Fruit fly (Drosophila melanogaster): Measurements from ENCODE around the gene CG31913.
A peak's percentile ranks its signal among the peaks of the same experiment; 100 is the strongest.

The CG31913 gene

dm6 chr2L:5778157-5778556 lies 5.7 kb upstream of the CG31913 start (continued):
- TF ChIP-seq CG10543 (GFP tag; optimal IDR thresholded peaks at IDR 0.05) (no peak), Dref (GFP tag; IDR thresholded peaks at IDR 0.05) (no peak), trem (tag; optimal IDR thresholded peaks at IDR 0.05) (no peak), CG33557 (GFP tag; optimal IDR thresholded peaks at IDR 0.05) (no peak), HLHmδ (GFP tag; optimal IDR thresholded peaks at IDR 0.05) (no peak), CG14667 (GFP tag; IDR thresholded peaks at IDR 0.05) (no peak), ro (GFP tag; IDR thresholded peaks at IDR 0.05) (no peak), Doc2 (GFP tag; IDR thresholded peaks at IDR 0.05) (no peak), Blimp-1 (GFP tag; optimal IDR thresholded peaks at IDR 0.05) (no peak), tap (tag; optimal IDR thresholded peaks at IDR 0.05) (no peak)

dm6 chr2L:5780703-5781102 lies 3.1 kb upstream of the CG31913 start:
- no peak for TF ChIP-seq Aef1 (GFP tag; IDR thresholded peaks at IDR 0.05)
- TF ChIP-seq Atf-2 (GFP tag; optimal IDR thresholded peaks at IDR 0.05): no peak
- peak; percentile 96 for TF ChIP-seq twi (tag; optimal IDR thresholded peaks at IDR 0.05)
- no peak for TF ChIP-seq Sox100B (GFP tag; optimal IDR thresholded peaks at IDR 0.05)
- TF ChIP-seq CG2199 (GFP tag; IDR thresholded peaks at IDR 0.05): no peak
- no peak for TF ChIP-seq Rx (GFP tag; IDR thresholded peaks at IDR 0.05)
- no peak for TF ChIP-seq TFAM (GFP tag; optimal IDR thresholded peaks at IDR 0.05)
- no peak for TF ChIP-seq MBD-R2 (GFP tag; IDR thresholded peaks at IDR 0.05)
- TF ChIP-seq insv (GFP tag; optimal IDR thresholded peaks at IDR 0.05): no peak
- TF ChIP-seq Nf-YA (GFP tag; IDR thresholded peaks at IDR 0.05): no peak
- no peak for TF ChIP-seq CG7556 (GFP tag; optimal IDR thresholded peaks at IDR 0.05)
- no peak for TF ChIP-seq Ets97D (GFP tag; optimal IDR thresholded peaks at IDR 0.05)
- no peak for TF ChIP-seq CG4854 (GFP tag; optimal IDR thresholded peaks at IDR 0.05)
- TF ChIP-seq gce (GFP tag; IDR thresholded peaks at IDR 0.05): no peak
- no peak for TF ChIP-seq CG6791 (GFP tag; IDR thresholded peaks at IDR 0.05; ENCODE audit: partially characterized antibody)
- no peak for TF ChIP-seq CG13775 (GFP tag; optimal IDR thresholded peaks at IDR 0.05)
- no peak for TF ChIP-seq Scr (GFP tag; IDR thresholded peaks at IDR 0.05; ENCODE audit: partially characterized antibody)
- peak; percentile 21; the same call in 1 of the 3 replicates for TF ChIP-seq CG11560 (tag; IDR thresholded peaks at IDR 0.05)
- no peak for TF ChIP-seq Bdp1 (GFP tag; optimal IDR thresholded peaks at IDR 0.05)
- TF ChIP-seq dati (GFP tag; IDR thresholded peaks at IDR 0.05): no peak
- TF ChIP-seq emc (GFP tag; optimal IDR thresholded peaks at IDR 0.05): no peak
- peak; percentile 10 for TF ChIP-seq sens (GFP tag)
- no peak for TF ChIP-seq Meics (GFP tag; optimal IDR thresholded peaks at IDR 0.05)
- TF ChIP-seq NK7.1 (GFP tag; optimal IDR thresholded peaks at IDR 0.05): no peak

dm6 chr2L:5781181-5781580 lies 2.6 kb upstream of the CG31913 start:
- TF ChIP-seq Bgb (GFP tag; IDR thresholded peaks at IDR 0.05; ENCODE audit: partially characterized antibody): peak; percentile 74
- TF ChIP-seq CG11085 (GFP tag; IDR thresholded peaks at IDR 0.05): no peak
- no peak for TF ChIP-seq CG4707 (GFP tag; optimal IDR thresholded peaks at IDR 0.05)
- TF ChIP-seq zf30C (GFP tag; optimal IDR thresholded peaks at IDR 0.05): no peak
- peak; percentile 82 for TF ChIP-seq nerfin-2 (GFP tag; IDR thresholded peaks at IDR 0.05; ENCODE audit: partially characterized antibody)
- TF ChIP-seq onecut (GFP tag; IDR thresholded peaks at IDR 0.05): no peak
- TF ChIP-seq Doc3 (GFP tag; IDR thresholded peaks at IDR 0.05; ENCODE audit: partially characterized antibody): 0 out of 3 replicates have a peak, but pooled peaks have one; percentile 29
- no peak for TF ChIP-seq eyg (GFP tag; optimal IDR thresholded peaks at IDR 0.05)
- TF ChIP-seq CG33557 (GFP tag; optimal IDR thresholded peaks at IDR 0.05): no peak
- peak; percentile 78 for TF ChIP-seq tna (GFP tag; IDR thresholded peaks at IDR 0.05; ENCODE audit: partially characterized antibody)
- 0 out of 2 replicates have a peak, but pooled peaks have one; percentile 21 for TF ChIP-seq sob (GFP tag; IDR thresholded peaks at IDR 0.05)
- no peak for TF ChIP-seq Ssrp (tag; optimal IDR thresholded peaks at IDR 0.05)
- TF ChIP-seq sd (tag; optimal IDR thresholded peaks at IDR 0.05): peak; percentile 17
- no peak for TF ChIP-seq dm (GFP tag; optimal IDR thresholded peaks at IDR 0.05)
- TF ChIP-seq row (GFP tag; IDR thresholded peaks at IDR 0.05): peak; percentile 73
- TF ChIP-seq CG10654 (GFP tag; optimal IDR thresholded peaks at IDR 0.05): no peak
- no peak for TF ChIP-seq CG7357 (GFP tag; IDR thresholded peaks at IDR 0.05)
- TF ChIP-seq pita (GFP tag; optimal IDR thresholded peaks at IDR 0.05): no peak
- no peak for TF ChIP-seq CG4730 (GFP tag; IDR thresholded peaks at IDR 0.05)

Measured in whole organism, embryonic.